Worm (Caenorhabditis elegans) whole organism, L3 larva: ENCODE measurements around the gene rps-4.

Experiments used
- R02D3.7 ChIP-seq: fragments of 150-350 bp; optimal IDR thresholded peaks from 2 replicates; lab custom pipeline; 2014; ENCODE audit warnings: missing biosample characterization, missing genetic modification characterization
- ZK546.5 ChIP-seq: sonication (generic microtip); optimal IDR thresholded peaks from 2 replicates; lab custom pipeline; 2017; ENCODE audit warnings: missing biosample characterization, missing genetic modification characterization
- aly-2 ChIP-seq: fragments of 150-350 bp; optimal IDR thresholded peaks from 2 replicates; lab custom pipeline; 2014; ENCODE audit warnings: missing biosample characterization, missing genetic modification characterization
- ceh-16 ChIP-seq: sonication (generic microtip); optimal IDR thresholded peaks from 2 replicates; lab custom pipeline; 2017; ENCODE audit warnings: missing biosample characterization, missing genetic modification characterization
- ceh-28 ChIP-seq: fragments of 150-350 bp; optimal IDR thresholded peaks from 2 replicates; lab custom pipeline; 2014; ENCODE audit warnings: missing biosample characterization, missing genetic modification reagents, missing genetic modification characterization
- ceh-82 ChIP-seq: fragments of 150-350 bp; optimal IDR thresholded peaks from 2 replicates; lab custom pipeline; 2014; ENCODE audit warnings: missing biosample characterization, missing genetic modification characterization
- daf-12 ChIP-seq: fragments of 150-350 bp; optimal IDR thresholded peaks from 2 replicates; lab custom pipeline; 2014; ENCODE audit warnings: missing biosample characterization, missing genetic modification reagents, missing genetic modification characterization
- egl-27 ChIP-seq: sonication (generic microtip); optimal IDR thresholded peaks from 4 replicates; lab custom pipeline; 2017; ENCODE audit warnings: missing biosample characterization, missing genetic modification reagents, missing genetic modification characterization
- egl-5 ChIP-seq: fragments of 150-350 bp; optimal IDR thresholded peaks from 2 replicates; lab custom pipeline; 2017; ENCODE audit warnings: missing biosample characterization, missing genetic modification reagents, missing genetic modification characterization, inconsistent platforms
- elt-2 ChIP-seq: sonication (generic microtip); optimal IDR thresholded peaks from 2 replicates; lab custom pipeline; 2016; ENCODE audit warnings: missing genetic modification reagents, mild to moderate bottlenecking, missing genetic modification characterization, missing compliant biosample characterization
- elt-3 ChIP-seq, 3 experiments: fragments of 150-350 bp in 1 of 3; sonication (generic microtip) in 2 of 3; optimal IDR thresholded peaks; 2 replicates in 2 of 3; 4 replicates in 1 of 3; lab custom pipeline; 2014 to 2017; ENCODE audit warnings: missing biosample characterization in 3 of 3, missing genetic modification characterization in 3 of 3
- eor-1 ChIP-seq, 2 experiments: fragments of 150-350 bp; optimal IDR thresholded peaks; 2 replicates each; lab custom pipeline; 2014 to 2018; ENCODE audit warnings: missing biosample characterization in 2 of 2, missing genetic modification characterization in 2 of 2
- fkh-10 ChIP-seq: sonication (generic microtip); optimal IDR thresholded peaks from 2 replicates; lab custom pipeline; 2017; ENCODE audit warnings: missing biosample characterization, missing genetic modification reagents, missing genetic modification characterization
- fkh-2 ChIP-seq: fragments of 150-350 bp; optimal IDR thresholded peaks from 2 replicates; lab custom pipeline; 2014; ENCODE audit warnings: missing biosample characterization, missing genetic modification reagents, missing genetic modification characterization
- fos-1 ChIP-seq: fragments of 150-350 bp; optimal IDR thresholded peaks from 2 replicates; lab custom pipeline; 2014; ENCODE audit warnings: missing biosample characterization, missing genetic modification characterization
- hmg-11 ChIP-seq: sonication (generic microtip); optimal IDR thresholded peaks from 2 replicates; lab custom pipeline; 2016; ENCODE audit warnings: missing genetic modification characterization, missing compliant biosample characterization
- jun-1 ChIP-seq: fragments of 150-350 bp; optimal IDR thresholded peaks from 2 replicates; lab custom pipeline; 2014; ENCODE audit warnings: missing biosample characterization, missing genetic modification reagents, missing genetic modification characterization
- lin-15B ChIP-seq: fragments of 150-350 bp; optimal IDR thresholded peaks from 2 replicates; lab custom pipeline; 2014; ENCODE audit warnings: missing biosample characterization, missing genetic modification characterization
- lin-39 ChIP-seq: fragments of 150-350 bp; optimal IDR thresholded peaks from 2 replicates; lab custom pipeline; 2018; ENCODE audit warnings: missing biosample characterization, missing genetic modification reagents, missing genetic modification characterization
- lsy-12 ChIP-seq: sonication (generic microtip); optimal IDR thresholded peaks from 2 replicates; lab custom pipeline; 2016; ENCODE audit warnings: mild to moderate bottlenecking, missing genetic modification characterization, missing compliant biosample characterization
- mdl-1 ChIP-seq: fragments of 150-350 bp; optimal IDR thresholded peaks from 2 replicates; lab custom pipeline; 2014; ENCODE audit warnings: missing biosample characterization, missing genetic modification characterization
- mml-1 ChIP-seq: fragments of 150-350 bp; sonication (generic microtip); optimal IDR thresholded peaks from 3 replicates; lab custom pipeline; 2014; ENCODE audit warnings: missing biosample characterization, missing genetic modification characterization
- nfya-1 ChIP-seq: sonication (generic microtip); optimal IDR thresholded peaks from 2 replicates; lab custom pipeline; 2017; ENCODE audit warnings: missing genetic modification characterization, mild to moderate bottlenecking, missing compliant biosample characterization, antibody characterized with exemption, moderate library complexity; ENCODE audit not compliant: insufficient read depth
- nhr-11 ChIP-seq: fragments of 150-350 bp; optimal IDR thresholded peaks from 2 replicates; lab custom pipeline; 2014; ENCODE audit warnings: missing biosample characterization, missing genetic modification characterization
- nhr-12 ChIP-seq: fragments of 150-350 bp; optimal IDR thresholded peaks from 2 replicates; lab custom pipeline; 2014; ENCODE audit warnings: missing biosample characterization, missing genetic modification characterization
- nhr-23 ChIP-seq: fragments of 150-350 bp; optimal IDR thresholded peaks from 2 replicates; lab custom pipeline; 2014; ENCODE audit warnings: missing biosample characterization, missing genetic modification reagents, missing genetic modification characterization
- nhr-237 ChIP-seq: fragments of 150-350 bp; optimal IDR thresholded peaks from 2 replicates; lab custom pipeline; 2014; ENCODE audit warnings: missing biosample characterization, missing genetic modification characterization
- nhr-25 ChIP-seq: sonication (generic microtip); optimal IDR thresholded peaks from 2 replicates; lab custom pipeline; 2017; ENCODE audit warnings: missing biosample characterization, missing genetic modification characterization
- nhr-28 ChIP-seq: fragments of 150-350 bp; optimal IDR thresholded peaks from 2 replicates; lab custom pipeline; 2014; ENCODE audit warnings: missing biosample characterization, missing genetic modification characterization
- nhr-67 ChIP-seq: fragments of 150-350 bp; optimal IDR thresholded peaks from 2 replicates; lab custom pipeline; 2014; ENCODE audit warnings: missing biosample characterization, missing genetic modification characterization
- nhr-77 ChIP-seq: fragments of 150-350 bp; optimal IDR thresholded peaks from 2 replicates; lab custom pipeline; 2014; ENCODE audit warnings: missing biosample characterization, missing genetic modification characterization
- pha-4 ChIP-seq: fragments of 150-350 bp; optimal IDR thresholded peaks from 2 replicates; lab custom pipeline; 2014; ENCODE audit warnings: missing biosample characterization, missing genetic modification reagents, missing genetic modification characterization
- pqm-1 ChIP-seq: fragments of 150-350 bp; optimal IDR thresholded peaks from 2 replicates; lab custom pipeline; 2017; ENCODE audit warnings: missing biosample characterization, missing genetic modification characterization, inconsistent platforms
- sea-2 ChIP-seq: fragments of 150-350 bp; sonication (generic microtip); optimal IDR thresholded peaks from 4 replicates; lab custom pipeline; 2014; ENCODE audit warnings: missing biosample characterization, missing genetic modification reagents, missing genetic modification characterization
- tbx-2 ChIP-seq: sonication (generic microtip); optimal IDR thresholded peaks from 2 replicates; lab custom pipeline; 2016; ENCODE audit warnings: mild to moderate bottlenecking, missing genetic modification characterization, missing compliant biosample characterization
- unc-39 ChIP-seq: sonication (generic microtip); optimal IDR thresholded peaks from 4 replicates; lab custom pipeline; 2017; ENCODE audit warnings: missing biosample characterization, missing genetic modification characterization
- unc-62 ChIP-seq: fragments of 150-350 bp; sonication (generic microtip); optimal IDR thresholded peaks from 4 replicates; lab custom pipeline; 2014; ENCODE audit warnings: missing biosample characterization, missing genetic modification reagents, missing genetic modification characterization
- zag-1 ChIP-seq: fragments of 150-350 bp; optimal IDR thresholded peaks from 2 replicates; lab custom pipeline; 2014; ENCODE audit warnings: missing biosample characterization, missing genetic modification characterization
- ztf-4 ChIP-seq: fragments of 150-350 bp; optimal IDR thresholded peaks from 2 replicates; lab custom pipeline; 2014; ENCODE audit warnings: missing biosample characterization, missing genetic modification characterization

The rps-4 gene

DNA sequence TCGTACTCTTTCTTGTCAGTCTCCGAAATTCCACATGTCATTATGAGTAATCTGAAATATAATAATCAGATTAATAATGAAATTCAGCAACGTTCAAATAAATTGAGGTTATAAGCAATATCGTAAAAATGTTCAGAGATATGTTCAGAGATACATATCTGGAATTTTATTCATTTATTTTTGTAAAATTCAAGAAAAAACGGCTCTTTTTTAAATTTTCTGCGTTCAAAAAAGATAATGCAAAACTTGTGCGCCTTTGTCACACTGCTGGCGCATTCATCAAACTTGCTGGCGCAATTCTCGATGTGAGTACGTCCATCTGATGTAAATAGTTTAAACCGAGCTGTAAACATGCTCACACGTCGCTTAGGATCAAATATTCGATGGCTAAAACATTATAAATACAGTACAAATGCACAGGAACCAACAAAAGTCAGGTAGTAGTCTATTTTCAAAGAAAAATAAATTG lies 18.8 kb upstream of the rps-4 start, which contains the start of the genes rde-8 and ZC477.3 (continued):
- TF ChIP-seq aly-2 (tag; lab: Kevin White, UChicago) (no peak), fkh-2 (no peak), tbx-2 (peak; percentile 56), R02D3.7 (peak; percentile 30), nhr-237 (tag; lab: Kevin White, UChicago) (no peak), egl-27 (tag; lab: Kevin White, UChicago) (no peak), hmg-11 (no peak), nhr-67 (no peak), elt-2 (peak; percentile 34), daf-12 (tag; lab: Kevin White, UChicago) (no peak), ceh-28 (tag; lab: Kevin White, UChicago) (peak; percentile 25), nhr-12 (no peak), nhr-11 (tag; lab: Kevin White, UChicago) (peak; percentile 42), fos-1 (tag; lab: Kevin White, UChicago) (no peak), nhr-77 (peak; percentile 42), sea-2 (GFP tag; lab: Kevin White, UChicago) (no peak), pha-4 (tag; lab: Kevin White, UChicago) (peak; percentile 92)

DNA sequence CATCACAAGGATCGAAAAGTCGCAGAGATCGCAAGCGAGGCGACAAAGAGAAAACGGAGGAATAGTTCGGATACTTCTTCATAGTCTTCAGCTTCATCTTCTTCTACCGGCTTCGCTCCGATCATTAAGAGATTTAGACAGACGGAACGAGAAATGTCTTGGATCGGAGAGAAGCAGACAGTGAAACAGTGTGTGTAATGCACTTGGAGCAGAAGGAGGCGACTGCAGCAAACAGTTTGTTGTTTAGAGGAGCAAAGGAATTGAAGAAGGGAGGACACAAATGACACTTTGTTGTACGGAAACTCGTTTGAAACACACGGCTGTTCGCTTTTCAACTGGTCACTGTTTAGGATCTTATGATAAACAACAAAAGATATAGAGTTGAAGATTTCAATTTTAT lies 14.9 kb upstream of the rps-4 start:
- TF ChIP-seq nhr-11 (tag; lab: Kevin White, UChicago) (no peak), jun-1 (tag; lab: Kevin White, UChicago) (no peak), mdl-1 (tag; lab: Kevin White, UChicago) (no peak), nhr-23 (tag; lab: Kevin White, UChicago) (no peak), elt-3 (tag; optimal IDR thresholded peaks at IDR 0.05; lab: Kevin White, UChicago) (no peak), unc-39 (tag; lab: Kevin White, UChicago) (no peak), lsy-12 (tag; lab: Kevin White, UChicago) (no peak), ZK546.5 (tag; lab: Kevin White, UChicago) (no peak), ztf-4 (no peak), egl-5 (tag; lab: Kevin White, UChicago) (peak; percentile 39), nhr-28 (no peak), pha-4 (tag; lab: Kevin White, UChicago) (peak; percentile 53), lin-39 (tag; lab: Kevin White, UChicago) (peak; percentile 34), nhr-67 (no peak), lin-15B (tag; lab: Kevin White, UChicago) (no peak), sea-2 (GFP tag; lab: Kevin White, UChicago) (no peak), fkh-10 (GFP tag; lab: Kevin White, UChicago) (no peak), ceh-16 (tag; lab: Kevin White, UChicago) (no peak), egl-27 (tag; lab: Kevin White, UChicago) (no peak), nfya-1 (tag; lab: Kevin White, UChicago) (peak; percentile 6), daf-12 (tag; lab: Kevin White, UChicago) (no peak)
- TF ChIP-seq, all 47 proteins: peak for 4

DNA sequence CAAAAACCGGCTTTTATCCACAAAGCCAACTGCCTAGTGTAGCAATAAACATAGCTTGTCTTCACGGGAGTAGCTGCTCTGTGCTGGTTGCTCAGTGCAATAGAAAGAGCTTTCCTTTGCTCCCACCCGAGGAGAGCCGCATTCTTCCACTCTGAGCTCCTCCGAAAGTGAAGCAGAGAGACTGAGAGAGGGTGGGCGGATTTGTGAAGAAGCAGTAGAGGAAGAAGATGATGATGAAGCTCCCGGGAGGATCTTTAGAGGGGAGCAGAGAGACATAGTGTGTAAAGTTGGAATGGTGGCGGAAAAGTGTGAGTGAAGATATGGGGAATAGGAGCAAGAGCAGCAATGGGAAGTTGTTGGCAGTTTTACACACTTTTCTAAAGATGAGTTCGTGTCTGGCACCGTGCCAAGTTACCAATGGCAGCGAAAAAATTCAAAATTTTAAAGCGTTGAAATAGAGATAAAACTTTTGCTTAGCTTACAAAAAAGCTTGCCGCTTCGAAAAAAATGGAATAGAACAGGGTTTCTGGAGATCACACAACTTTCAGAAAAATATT lies 14.1 kb upstream of the rps-4 start, which contains the start of gene ZC477.4:
Gene ZC477.4 (minus strand): TSS at position 276 of the 557 bp plus-strand sequence.
- TF ChIP-seq pqm-1 (tag; lab: Kevin White, UChicago) (no peak), nfya-1 (tag; lab: Kevin White, UChicago) (peak; percentile 31)

DNA sequence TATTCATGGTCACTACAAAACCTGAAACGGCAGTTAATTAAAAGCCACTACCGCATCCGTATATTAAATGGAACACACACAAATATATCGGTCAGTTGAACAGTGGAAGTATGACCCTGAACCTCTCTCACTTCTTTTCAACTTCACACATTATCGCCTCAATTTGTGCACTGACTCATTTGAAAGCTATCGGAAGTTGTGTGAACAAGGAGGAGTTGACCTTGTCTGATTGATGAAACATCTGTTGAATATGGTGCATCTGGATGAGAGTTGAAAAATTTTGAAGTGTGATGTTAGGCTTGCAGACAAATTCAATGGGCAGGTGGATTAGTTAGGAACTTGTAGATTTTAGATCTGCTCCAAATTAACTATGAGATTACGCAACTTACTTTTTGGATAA lies 13.0 kb upstream of the rps-4 start:
- TF ChIP-seq unc-39 (tag; lab: Kevin White, UChicago) (no peak), eor-1 (tag; optimal IDR thresholded peaks at IDR 0.05; lab: Kevin White, UChicago) (no peak), elt-2 (no peak), nhr-77 (no peak), nhr-25 (tag; lab: Kevin White, UChicago) (no peak), egl-27 (tag; lab: Kevin White, UChicago) (no peak), nhr-67 (no peak), mml-1 (no peak), ceh-28 (tag; lab: Kevin White, UChicago) (no peak), ceh-82 (tag; lab: Kevin White, UChicago) (no peak), lin-15B (tag; lab: Kevin White, UChicago) (no peak), ZK546.5 (tag; lab: Kevin White, UChicago) (no peak), unc-62 (GFP tag; lab: Kevin White, UChicago) (no peak), zag-1 (tag; lab: Kevin White, UChicago) (no peak), jun-1 (tag; lab: Kevin White, UChicago) (no peak), nhr-28 (no peak), lin-39 (tag; lab: Kevin White, UChicago) (no peak)
